Fruit fly (Drosophila melanogaster) whole organism, embryonic: Measurements from ENCODE around the gene CG32554.
A peak's percentile ranks its signal among the peaks of the same experiment; 100 is the strongest.

Experiments used
- ATbp ChIP-seq: fragments of 200-800 bp; sonication (Bioruptor generic); optimal IDR thresholded peaks from 2 replicates; lab custom pipeline; 2017; ENCODE audit warnings: missing biosample characterization, mild to moderate bottlenecking, missing genetic modification characterization, missing genetic modification reagents
- Atf6 ChIP-seq: fragments of 200-800 bp; sonication (Bioruptor generic); IDR thresholded peaks from 2 replicates; pipeline ENCODE4 v1.3.6; 2022; ENCODE audit warnings: missing biosample characterization, missing genetic modification characterization
- CG11504 ChIP-seq: fragments of 200-800 bp; sonication (Bioruptor generic); optimal IDR thresholded peaks from 3 replicates; lab custom pipeline; 2019; ENCODE audit warnings: missing biosample characterization, mild to moderate bottlenecking, missing genetic modification characterization, moderate library complexity
- CG14050 ChIP-seq: fragments of 200-800 bp; sonication (Bioruptor generic); IDR thresholded peaks from 3 replicates; pipeline ENCODE4 v1.3.6; 2022; ENCODE audit warnings: missing biosample characterization, missing genetic modification characterization
- CG15601 ChIP-seq: fragments of 200-800 bp; sonication (Bioruptor generic); optimal IDR thresholded peaks from 3 replicates; lab custom pipeline; 2019; ENCODE audit warnings: missing biosample characterization, mild to moderate bottlenecking, missing genetic modification characterization, moderate library complexity
- CG17186 ChIP-seq: fragments of 200-800 bp; sonication (Bioruptor generic); optimal IDR thresholded peaks from 3 replicates; lab custom pipeline; 2017; ENCODE audit warnings: missing biosample characterization, missing genetic modification reagents, missing genetic modification characterization
- CG17912 ChIP-seq: fragments of 200-800 bp; sonication (Bioruptor generic); optimal IDR thresholded peaks from 2 replicates; lab custom pipeline; 2018; ENCODE audit warnings: missing biosample characterization, mild to moderate bottlenecking, missing genetic modification characterization
- CG2116 ChIP-seq: fragments of 200-800 bp; sonication (Bioruptor generic); optimal IDR thresholded peaks from 3 replicates; lab custom pipeline; 2018; ENCODE audit warnings: missing biosample characterization, mild to moderate bottlenecking, missing genetic modification characterization
- CG2678 ChIP-seq: fragments of 200-800 bp; sonication (Bioruptor generic); optimal IDR thresholded peaks from 3 replicates; lab custom pipeline; 2019; ENCODE audit warnings: missing biosample characterization, mild to moderate bottlenecking, missing genetic modification characterization, moderate library complexity
- CG2875 ChIP-seq: fragments of 200-800 bp; sonication (Bioruptor generic); optimal IDR thresholded peaks from 2 replicates; lab custom pipeline; 2017; ENCODE audit warnings: missing biosample characterization, mild to moderate bottlenecking, missing genetic modification characterization, missing genetic modification reagents
- CG3163 ChIP-seq: fragments of 200-800 bp; sonication (Bioruptor generic); optimal IDR thresholded peaks from 3 replicates; lab custom pipeline; 2016; ENCODE audit warnings: missing biosample characterization, missing genetic modification characterization
- CG34422 ChIP-seq: fragments of 200-800 bp; sonication (Bioruptor generic); IDR thresholded peaks from 3 replicates; pipeline ENCODE4 v1.3.6; 2022; ENCODE audit warnings: missing biosample characterization, missing genetic modification characterization
- CG4360 ChIP-seq: fragments of 200-800 bp; sonication (Bioruptor generic); IDR thresholded peaks from 2 replicates; pipeline ENCODE4 v1.3.6; 2022; ENCODE audit warnings: missing biosample characterization, missing genetic modification characterization
- CG4404 ChIP-seq: fragments of 200-800 bp; sonication (Bioruptor generic); IDR thresholded peaks from 2 replicates; pipeline ENCODE4 v1.3.6; 2022; ENCODE audit warnings: missing biosample characterization, missing genetic modification characterization
- Dad ChIP-seq: fragments of 200-800 bp; sonication (Bioruptor generic); optimal IDR thresholded peaks from 3 replicates; lab custom pipeline; 2016; ENCODE audit warnings: missing biosample characterization, missing genetic modification characterization
- Dip3 ChIP-seq: fragments of 200-800 bp; sonication (Bioruptor generic); optimal IDR thresholded peaks from 3 replicates; lab custom pipeline; 2016; ENCODE audit warnings: missing biosample characterization, missing genetic modification characterization
- Drgx ChIP-seq: fragments of 200-800 bp; sonication (Bioruptor generic); IDR thresholded peaks from 2 replicates; pipeline ENCODE4 v1.3.6; 2022; ENCODE audit warnings: missing biosample characterization, missing genetic modification characterization
- GATAe ChIP-seq: fragments of 200-800 bp; sonication (Bioruptor generic); conservative IDR thresholded peaks from 2 replicates; pipeline ENCODE4 v1.3.6; 2022; ENCODE audit warnings: missing biosample characterization, missing genetic modification characterization
- Hey ChIP-seq: fragments of 200-800 bp; sonication (Bioruptor generic); optimal IDR thresholded peaks from 3 replicates; lab custom pipeline; 2018; ENCODE audit warnings: missing biosample characterization, mild to moderate bottlenecking, missing genetic modification characterization
- Hr51 ChIP-seq, 2 experiments: fragments of 200-800 bp; sonication (Bioruptor generic); optimal IDR thresholded peaks; 2 replicates in 1 of 2; 3 replicates in 1 of 2; lab custom pipeline; 2016 to 2018; ENCODE audit warnings: missing biosample characterization in 2 of 2, missing genetic modification characterization in 2 of 2, mild to moderate bottlenecking in 1 of 2, moderate library complexity in 1 of 2
- Jarid2 ChIP-seq: fragments of 200-800 bp; sonication (Bioruptor generic); optimal IDR thresholded peaks from 3 replicates; lab custom pipeline; 2017; ENCODE audit warnings: mild to moderate bottlenecking, missing biosample characterization, missing genetic modification reagents, missing genetic modification characterization
- Med ChIP-seq: fragments of 200-800 bp; sonication (Bioruptor generic); peaks from one replicate; lab custom pipeline; 2016; ENCODE audit warnings: missing biosample characterization, missing genetic modification characterization, mild to moderate bottlenecking, inconsistent platforms, moderate library complexity
- Optix ChIP-seq: fragments of 200-800 bp; sonication (Bioruptor generic); IDR thresholded peaks from 3 replicates; pipeline ENCODE4 v1.3.6; 2022; ENCODE audit warnings: missing biosample characterization, missing genetic modification characterization
- Sry-δ ChIP-seq: fragments of 200-800 bp; sonication (Bioruptor generic); optimal IDR thresholded peaks from 2 replicates; lab custom pipeline; 2016; ENCODE audit warnings: missing biosample characterization, missing genetic modification characterization
- bab2 ChIP-seq: fragments of 200-800 bp; sonication (Bioruptor generic); optimal IDR thresholded peaks from 2 replicates; lab custom pipeline; 2016; ENCODE audit warnings: missing biosample characterization, missing genetic modification characterization
- bcd ChIP-seq: fragments of 200-800 bp; sonication (Bioruptor generic); optimal IDR thresholded peaks from 2 replicates; lab custom pipeline; 2017; ENCODE audit warnings: missing biosample characterization, mild to moderate bottlenecking, missing genetic modification characterization
- bsh ChIP-seq, 2 experiments: fragments of 200-800 bp; sonication (Bioruptor generic); optimal IDR thresholded peaks; 2 replicates each; lab custom pipeline; 2017 to 2018; ENCODE audit warnings: mild to moderate bottlenecking in 2 of 2, missing biosample characterization in 2 of 2, missing genetic modification characterization in 2 of 2, moderate library complexity in 1 of 2
- chinmo ChIP-seq: fragments of 200-800 bp; sonication (Bioruptor generic); IDR thresholded peaks from 4 replicates; pipeline ENCODE4 v1.3.6; 2022; ENCODE audit warnings: missing biosample characterization, missing genetic modification characterization; ENCODE audit not compliant: partially characterized antibody
- eyg ChIP-seq: fragments of 200-800 bp; sonication (Bioruptor generic); optimal IDR thresholded peaks from 3 replicates; lab custom pipeline; 2016; ENCODE audit warnings: missing biosample characterization, missing genetic modification characterization
- ftz-f1 ChIP-seq: fragments of 200-800 bp; sonication (Bioruptor generic); optimal IDR thresholded peaks from 2 replicates; lab custom pipeline; 2016; ENCODE audit warnings: missing biosample characterization, missing genetic modification characterization
- gce ChIP-seq: fragments of 200-800 bp; sonication (Bioruptor generic); IDR thresholded peaks from 3 replicates; pipeline ENCODE4 v1.3.6; 2022; ENCODE audit warnings: missing biosample characterization, missing genetic modification characterization
- gem ChIP-seq: fragments of 200-800 bp; sonication (Bioruptor generic); optimal IDR thresholded peaks from 2 replicates; lab custom pipeline; 2019; ENCODE audit warnings: missing biosample characterization, mild to moderate bottlenecking, missing genetic modification characterization, moderate library complexity
- gsb ChIP-seq: fragments of 200-800 bp; sonication (Bioruptor generic); IDR thresholded peaks from 2 replicates; pipeline ENCODE4 v1.3.6; 2022; ENCODE audit warnings: missing biosample characterization, missing genetic modification characterization
- hkb ChIP-seq, 2 experiments: fragments of 200-800 bp in 1 of 2; fragments of >200 bp in 1 of 2; sonication (Bioruptor generic) in 1 of 2; IDR thresholded peaks in 1 of 2; optimal IDR thresholded peaks in 1 of 2; 2 replicates each; pipeline versions ENCODE4 v1.3.6 to Lab custom; 2017 to 2022; ENCODE audit warnings: missing biosample characterization in 1 of 2, missing genetic modification characterization in 1 of 2
- lbe ChIP-seq: fragments of 200-800 bp; sonication (Bioruptor generic); optimal IDR thresholded peaks from 2 replicates; lab custom pipeline; 2016; ENCODE audit warnings: missing biosample characterization, mild to moderate bottlenecking, missing genetic modification characterization
- lilli ChIP-seq: fragments of 200-800 bp; sonication (Bioruptor generic); optimal IDR thresholded peaks from 3 replicates; lab custom pipeline; 2016; ENCODE audit warnings: missing biosample characterization, missing genetic modification characterization
- lmd ChIP-seq: fragments of 200-800 bp; sonication (Bioruptor generic); IDR thresholded peaks from 2 replicates; pipeline ENCODE4 v1.3.6; 2022; ENCODE audit warnings: missing biosample characterization, missing genetic modification characterization
- lola ChIP-seq, 3 experiments: fragments of >200 bp in 2 of 3; fragments of 200-800 bp in 1 of 3; sonication (Bioruptor generic) in 1 of 3; optimal IDR thresholded peaks; 2 replicates each; lab custom pipeline; 2017 to 2019; ENCODE audit warnings: missing biosample characterization in 3 of 3, missing genetic modification characterization in 3 of 3, mild to moderate bottlenecking in 1 of 3, moderate library complexity in 1 of 3
- nom ChIP-seq: fragments of 200-800 bp; sonication (Bioruptor generic); optimal IDR thresholded peaks from 2 replicates; lab custom pipeline; 2017; ENCODE audit warnings: missing biosample characterization, missing genetic modification characterization, mild to moderate bottlenecking, moderate library complexity, missing genetic modification reagents
- row ChIP-seq: fragments of 200-800 bp; sonication (Bioruptor generic); IDR thresholded peaks from 3 replicates; pipeline ENCODE4 v1.3.6; 2022; ENCODE audit warnings: missing biosample characterization, missing genetic modification characterization
- sd ChIP-seq: fragments of 200-800 bp; sonication (Bioruptor generic); optimal IDR thresholded peaks from 3 replicates; lab custom pipeline; 2018; ENCODE audit warnings: missing biosample characterization, mild to moderate bottlenecking, missing genetic modification characterization, moderate library complexity
- seq ChIP-seq: fragments of 200-800 bp; sonication (Bioruptor generic); IDR thresholded peaks from 2 replicates; pipeline ENCODE4 v1.3.6; 2022; ENCODE audit warnings: missing biosample characterization, missing genetic modification characterization
- slp2 ChIP-seq: fragments of 200-800 bp; sonication (Bioruptor generic); optimal IDR thresholded peaks from 2 replicates; lab custom pipeline; 2016; ENCODE audit warnings: missing biosample characterization, missing genetic modification characterization
- sqz ChIP-seq: fragments of 200-800 bp; sonication (Bioruptor generic); optimal IDR thresholded peaks from 3 replicates; lab custom pipeline; 2018; ENCODE audit warnings: missing biosample characterization, mild to moderate bottlenecking, missing genetic modification characterization
- tap ChIP-seq: fragments of 200-800 bp; optimal IDR thresholded peaks from 3 replicates; lab custom pipeline; 2019; ENCODE audit warnings: missing biosample characterization, mild to moderate bottlenecking, missing genetic modification characterization, moderate library complexity
- wdn ChIP-seq: fragments of 200-800 bp; sonication (Bioruptor generic); IDR thresholded peaks from 2 replicates; pipeline ENCODE4 v1.3.6; 2022; ENCODE audit warnings: missing biosample characterization, missing genetic modification characterization

CG32554 gene

DNA sequence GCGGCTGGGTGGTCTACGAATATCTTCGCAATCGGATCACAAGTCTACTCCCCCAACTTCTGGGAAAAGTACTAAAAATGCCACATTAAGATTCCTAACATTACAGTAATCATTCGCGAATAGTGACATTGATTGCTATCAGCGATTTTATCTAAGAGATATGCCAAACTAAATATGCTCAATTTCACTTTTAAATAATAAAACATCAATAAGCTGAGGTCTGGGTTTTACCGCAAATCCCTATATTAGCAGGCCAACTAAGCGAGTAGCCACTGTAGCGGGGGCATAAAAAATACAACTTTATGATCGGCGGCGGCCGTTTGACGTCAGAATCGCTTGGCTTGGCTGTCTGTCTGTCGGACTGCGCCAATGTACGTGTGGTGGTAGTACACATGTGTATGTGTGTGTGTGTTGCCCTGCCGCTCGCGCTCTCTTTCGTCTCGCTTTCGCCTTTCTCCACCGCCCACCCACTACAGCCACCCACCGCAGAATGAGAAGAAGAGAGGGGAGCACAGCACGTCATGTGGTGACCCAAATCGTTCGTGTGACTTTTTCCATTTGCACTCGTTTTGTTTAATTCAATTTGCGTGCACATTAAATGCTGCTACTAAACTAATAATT is 27.9 kb upstream of the CG32554 start (continued):
- TF ChIP-seq bcd (GFP tag; lab: Kevin White, UChicago) (peak; percentile 93), ATbp (GFP tag; lab: Kevin White, UChicago) (peak; percentile 96), Hey (tag; lab: Kevin White, UChicago) (peak; percentile 85), slp2 (GFP tag; lab: Kevin White, UChicago) (peak; percentile 89), CG34422 (GFP tag; lab: Robert Waterston, UW) (peak; percentile 96), wdn (peak; percentile 94), CG14050 (GFP tag; lab: Robert Waterston, UW) (peak; percentile 92), CG2678 (tag; lab: Kevin White, UChicago) (peak; percentile 96), eyg (peak; percentile 89), Sry-δ (GFP tag; lab: Kevin White, UChicago) (peak; percentile 60), lilli (GFP tag; lab: Kevin White, UChicago) (peak; percentile 98), gsb (GFP tag; lab: Robert Waterston, UW) (peak; percentile 93), ftz-f1 (GFP tag; lab: Kevin White, UChicago) (peak; percentile 66), GATAe (GFP tag; lab: Robert Waterston, UW) (peak; percentile 84), bab2 (GFP tag; lab: Kevin White, UChicago) (peak; percentile 96)

dm6 chrX:17879211-17879897 is 26.9 kb upstream of the CG32554 start:
- peak; percentile 3 for TF ChIP-seq CG11504 (tag; lab: Kevin White, UChicago)
- TF ChIP-seq lmd, result no peak
- peak in 1 of 2 experiments; percentile 7 for TF ChIP-seq Hr51 (GFP tag; optimal IDR thresholded peaks at IDR 0.05; lab: Kevin White, UChicago)
- TF ChIP-seq nom (GFP tag; lab: Kevin White, UChicago), result peak; percentile 77
- TF ChIP-seq Drgx (GFP tag; lab: Robert Waterston, UW), result peak; percentile 36; the same call in 1 of the 2 replicates
- no peak for TF ChIP-seq hkb (optimal IDR thresholded peaks at IDR 0.05; lab: Kevin White, UChicago)
- TF ChIP-seq hkb (GFP tag; IDR thresholded peaks at IDR 0.05; lab: Robert Waterston, UW), result no peak
- TF ChIP-seq Jarid2, result no peak
- TF ChIP-seq CG15601, result no peak
- TF ChIP-seq lbe (GFP tag; lab: Kevin White, UChicago), result peak; percentile 65
- no peak for TF ChIP-seq lola (GFP tag; optimal IDR thresholded peaks at IDR 0.05; lab: Kevin White, UChicago)
- TF ChIP-seq Atf6 (GFP tag; lab: Robert Waterston, UW), result no peak
- TF ChIP-seq bsh (GFP tag; optimal IDR thresholded peaks at IDR 0.05; lab: Kevin White, UChicago), result peak in 1 of 2 experiments; percentile 38
- TF ChIP-seq CG2875, result no peak
- TF ChIP-seq gem (tag; lab: Kevin White, UChicago), result peak; percentile 10
- TF ChIP-seq row (GFP tag; lab: Robert Waterston, UW), result peak; percentile 11; the same call in 1 of the 3 replicates

DNA sequence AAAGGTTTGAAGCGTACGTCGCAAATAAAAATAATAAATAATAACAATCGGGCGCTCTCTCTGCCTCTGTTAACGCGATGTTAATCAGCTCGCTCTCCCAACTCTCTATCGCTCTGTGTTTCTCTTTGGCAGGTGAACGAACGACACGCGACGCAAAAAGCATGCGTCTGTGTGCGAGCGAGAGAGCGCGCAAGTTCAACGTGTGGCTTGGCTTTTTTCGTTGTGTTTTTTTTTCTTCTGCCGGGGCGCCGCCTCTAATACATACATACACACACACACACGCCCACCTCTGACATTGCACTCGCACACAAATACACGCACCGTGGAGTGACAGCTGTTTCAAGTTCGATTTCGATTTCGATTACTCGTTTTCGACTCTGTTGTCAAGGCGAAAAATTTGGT is 26.1 kb upstream of the CG32554 start:
- TF ChIP-seq Med (GFP tag; lab: Kevin White, UChicago) (peak; percentile 54), CG4360 (0 out of 2 replicates have a peak, but pooled peaks have one; percentile 24), Dip3 (GFP tag; lab: Kevin White, UChicago) (no peak), chinmo (GFP tag; lab: Robert Waterston, UW) (peak; percentile 96), sd (peak; percentile 48), lmd (no peak), CG3163 (GFP tag; lab: Kevin White, UChicago) (peak; percentile 74), CG17186 (peak; percentile 56), eyg (no peak), Optix (no peak), sqz (peak; percentile 97), Dad (no peak), tap (tag; lab: Kevin White, UChicago) (no peak), CG17912 (GFP tag; lab: Kevin White, UChicago) (no peak), seq (GFP tag; lab: Robert Waterston, UW) (no peak), Atf6 (GFP tag; lab: Robert Waterston, UW) (no peak), CG2116 (GFP tag; lab: Kevin White, UChicago) (peak; percentile 56), gce (no peak), CG4404 (GFP tag; lab: Robert Waterston, UW) (no peak)
